Worm (Caenorhabditis elegans) whole organism, L3 larva: ENCODE measurements around the gene hsp-16.2.

Experiments
- ZK546.5 ChIP-seq: sonication (generic microtip); optimal IDR thresholded peaks from 2 replicates; lab custom pipeline; 2017; ENCODE audit warnings: missing biosample characterization, missing genetic modification characterization
- aly-2 ChIP-seq: fragments of 150-350 bp; optimal IDR thresholded peaks from 2 replicates; lab custom pipeline; 2014; ENCODE audit warnings: missing biosample characterization, missing genetic modification characterization
- ceh-16 ChIP-seq: sonication (generic microtip); optimal IDR thresholded peaks from 2 replicates; lab custom pipeline; 2017; ENCODE audit warnings: missing biosample characterization, missing genetic modification characterization
- daf-12 ChIP-seq: fragments of 150-350 bp; optimal IDR thresholded peaks from 2 replicates; lab custom pipeline; 2014; ENCODE audit warnings: missing biosample characterization, missing genetic modification reagents, missing genetic modification characterization
- elt-3 ChIP-seq, 3 experiments: fragments of 150-350 bp in 1 of 3; sonication (generic microtip) in 2 of 3; optimal IDR thresholded peaks; 2 replicates in 2 of 3; 4 replicates in 1 of 3; lab custom pipeline; 2014 to 2017; ENCODE audit warnings: missing biosample characterization in 3 of 3, missing genetic modification characterization in 3 of 3
- fkh-10 ChIP-seq: sonication (generic microtip); optimal IDR thresholded peaks from 2 replicates; lab custom pipeline; 2017; ENCODE audit warnings: missing biosample characterization, missing genetic modification reagents, missing genetic modification characterization
- fos-1 ChIP-seq: fragments of 150-350 bp; optimal IDR thresholded peaks from 2 replicates; lab custom pipeline; 2014; ENCODE audit warnings: missing biosample characterization, missing genetic modification characterization
- jun-1 ChIP-seq: fragments of 150-350 bp; optimal IDR thresholded peaks from 2 replicates; lab custom pipeline; 2014; ENCODE audit warnings: missing biosample characterization, missing genetic modification reagents, missing genetic modification characterization
- mml-1 ChIP-seq: fragments of 150-350 bp; sonication (generic microtip); optimal IDR thresholded peaks from 3 replicates; lab custom pipeline; 2014; ENCODE audit warnings: missing biosample characterization, missing genetic modification characterization
- nfya-1 ChIP-seq: sonication (generic microtip); optimal IDR thresholded peaks from 2 replicates; lab custom pipeline; 2017; ENCODE audit warnings: missing genetic modification characterization, mild to moderate bottlenecking, missing compliant biosample characterization, antibody characterized with exemption, moderate library complexity; ENCODE audit not compliant: insufficient read depth
- nhr-11 ChIP-seq: fragments of 150-350 bp; optimal IDR thresholded peaks from 2 replicates; lab custom pipeline; 2014; ENCODE audit warnings: missing biosample characterization, missing genetic modification characterization
- nhr-237 ChIP-seq: fragments of 150-350 bp; optimal IDR thresholded peaks from 2 replicates; lab custom pipeline; 2014; ENCODE audit warnings: missing biosample characterization, missing genetic modification characterization
- nhr-28 ChIP-seq: fragments of 150-350 bp; optimal IDR thresholded peaks from 2 replicates; lab custom pipeline; 2014; ENCODE audit warnings: missing biosample characterization, missing genetic modification characterization
- nhr-43 ChIP-seq: sonication (generic microtip); optimal IDR thresholded peaks from 2 replicates; lab custom pipeline; 2016; ENCODE audit warnings: mild to moderate bottlenecking, missing genetic modification characterization, missing compliant biosample characterization; ENCODE audit not compliant: poor library complexity, severe bottlenecking
- nhr-77 ChIP-seq: fragments of 150-350 bp; optimal IDR thresholded peaks from 2 replicates; lab custom pipeline; 2014; ENCODE audit warnings: missing biosample characterization, missing genetic modification characterization
- sea-2 ChIP-seq: fragments of 150-350 bp; sonication (generic microtip); optimal IDR thresholded peaks from 4 replicates; lab custom pipeline; 2014; ENCODE audit warnings: missing biosample characterization, missing genetic modification reagents, missing genetic modification characterization
- zag-1 ChIP-seq: fragments of 150-350 bp; optimal IDR thresholded peaks from 2 replicates; lab custom pipeline; 2014; ENCODE audit warnings: missing biosample characterization, missing genetic modification characterization

hsp-16.2 gene

DNA sequence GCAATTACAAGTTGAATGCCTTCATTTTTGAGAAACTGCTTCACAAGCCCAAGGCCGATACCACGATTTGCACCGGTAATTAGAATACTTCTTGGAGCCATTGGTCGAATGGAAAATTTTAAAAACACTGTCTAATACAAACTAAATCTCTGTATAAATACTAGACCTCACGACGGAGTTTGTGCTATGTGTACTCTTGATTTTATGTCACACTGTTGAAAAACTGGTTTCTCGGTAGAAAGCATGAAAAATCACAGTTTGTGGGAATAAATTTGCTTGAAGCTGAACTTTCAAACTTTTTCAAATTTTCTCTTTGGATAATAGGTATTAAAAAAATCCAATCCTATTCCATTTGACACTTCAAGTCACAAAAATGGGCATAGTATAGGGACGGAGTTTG, 49.2 kb downstream of the hsp-16.2 start, which contains the start of gene ZK697.14:
ZK697.14 (minus strand) TSS at position 101 of the 400 bp plus-strand sequence.
- no peak for TF ChIP-seq nhr-11 (tag; lab: Kevin White, UChicago)
- no peak for TF ChIP-seq nfya-1 (tag; lab: Kevin White, UChicago)
- TF ChIP-seq daf-12 (tag; lab: Kevin White, UChicago) = no peak
- no peak for TF ChIP-seq jun-1 (tag; lab: Kevin White, UChicago)
- no peak for TF ChIP-seq ceh-16 (tag; lab: Kevin White, UChicago)
- TF ChIP-seq nhr-43 (tag; lab: Kevin White, UChicago) = no peak
- TF ChIP-seq nhr-28 (tag; lab: Kevin White, UChicago) = no peak
- no peak for TF ChIP-seq zag-1 (tag; lab: Kevin White, UChicago)
- TF ChIP-seq aly-2 (tag; lab: Kevin White, UChicago) = no peak
- no peak for TF ChIP-seq sea-2
- no peak for TF ChIP-seq nhr-77
- TF ChIP-seq nhr-237 (tag; lab: Kevin White, UChicago) = no peak
- TF ChIP-seq elt-3 (tag; optimal IDR thresholded peaks at IDR 0.05; lab: Kevin White, UChicago) = no peak
- TF ChIP-seq fkh-10 (GFP tag; lab: Kevin White, UChicago) = no peak
- TF ChIP-seq fos-1 (tag; lab: Kevin White, UChicago) = no peak
- no peak for TF ChIP-seq mml-1
- TF ChIP-seq ZK546.5 (tag; lab: Kevin White, UChicago) = no peak
- TF ChIP-seq, all 47 proteins: peak for 0
